Fruit fly (Drosophila melanogaster) whole organism, adult: Measurements from ENCODE around the gene x16.

Source experiments
- CG11617 ChIP-seq: fragments of 200-800 bp; sonication (Bioruptor generic); optimal IDR thresholded peaks from 2 replicates; lab custom pipeline; 2017; ENCODE audit warnings: mild to moderate bottlenecking, missing biosample characterization, missing genetic modification reagents, missing genetic modification characterization
- CG7045 ChIP-seq: fragments of 200-800 bp; sonication (Bioruptor generic); optimal IDR thresholded peaks from 2 replicates; lab custom pipeline; 2017; ENCODE audit warnings: missing biosample characterization, mild to moderate bottlenecking, missing genetic modification characterization
- CG7101 ChIP-seq: fragments of 200-800 bp; sonication (Bioruptor generic); optimal IDR thresholded peaks from 2 replicates; lab custom pipeline; 2018; ENCODE audit warnings: missing biosample characterization, mild to moderate bottlenecking, missing genetic modification characterization, moderate library complexity
- Hr96 ChIP-seq: fragments of 200-800 bp; sonication (Bioruptor generic); optimal IDR thresholded peaks from 2 replicates; lab custom pipeline; 2016; ENCODE audit warnings: missing biosample characterization, missing genetic modification characterization
- Mnt ChIP-seq: fragments of 200-800 bp; sonication (Bioruptor generic); optimal IDR thresholded peaks from 2 replicates; lab custom pipeline; 2016; ENCODE audit warnings: missing biosample characterization, mild to moderate bottlenecking, missing genetic modification characterization
- cic ChIP-seq: fragments of 200-800 bp; sonication (Bioruptor generic); optimal IDR thresholded peaks from 2 replicates; lab custom pipeline; 2017; ENCODE audit warnings: missing biosample characterization, mild to moderate bottlenecking, missing genetic modification characterization, moderate library complexity
- kay ChIP-seq: fragments of 200-800 bp; sonication (Bioruptor generic); peaks from one replicate; lab custom pipeline; 2016; ENCODE audit warnings: missing biosample characterization, missing genetic modification characterization, borderline replicate concordance
- toe ChIP-seq: fragments of 200-800 bp; sonication (Bioruptor generic); optimal IDR thresholded peaks from 2 replicates; lab custom pipeline; 2016; ENCODE audit warnings: missing biosample characterization, missing genetic modification characterization

dm6 chr2L:6942714-6943113 lies 22.7 kb upstream of the x16 start, which contains the start of gene CG18304:
- no peak for TF ChIP-seq kay (GFP tag; lab: Kevin White, UChicago)
- no peak for TF ChIP-seq CG7045
- TF ChIP-seq cic: no peak
- no peak for TF ChIP-seq CG11617 (GFP tag; lab: Kevin White, UChicago)
- TF ChIP-seq Hr96: no peak
- no peak for TF ChIP-seq Mnt
- no peak for TF ChIP-seq toe (GFP tag; lab: Kevin White, UChicago)
- TF ChIP-seq CG7101 (tag; lab: Kevin White, UChicago): no peak
